Fruit fly (Drosophila melanogaster) whole organism, wandering third instar larva: ENCODE data around the gene CG18557.

ENCODE experiments used
- Abd-B ChIP-seq: fragments of >200 bp; optimal IDR thresholded peaks from 2 replicates; lab custom pipeline; 2017; ENCODE audit warnings: missing biosample characterization, missing genetic modification characterization
- CG32264 ChIP-seq: fragments of 200-800 bp; sonication (Bioruptor generic); optimal IDR thresholded peaks from 2 replicates; lab custom pipeline; 2016; ENCODE audit warnings: missing biosample characterization, missing genetic modification characterization
- CG9705 ChIP-seq: fragments of 200-800 bp; sonication (Bioruptor generic); optimal IDR thresholded peaks from 2 replicates; lab custom pipeline; 2018; ENCODE audit warnings: missing biosample characterization, mild to moderate bottlenecking, missing genetic modification characterization
- CrebA ChIP-seq: fragments of 200-800 bp; sonication (Bioruptor generic); optimal IDR thresholded peaks from 2 replicates; lab custom pipeline; 2016; ENCODE audit warnings: missing biosample characterization, mild to moderate bottlenecking, missing genetic modification characterization, borderline replicate concordance
- Dfd ChIP-seq: fragments of >200 bp; optimal IDR thresholded peaks from 2 replicates; lab custom pipeline; 2017; ENCODE audit warnings: missing biosample characterization, missing genetic modification characterization
- Dif ChIP-seq: fragments of 200-275, 200-300 bp; sonication (Bioruptor generic); optimal IDR thresholded peaks from 2 replicates; lab custom pipeline; 2018; ENCODE audit warnings: missing biosample characterization, missing genetic modification characterization; ENCODE audit not compliant: partially characterized antibody
- GATAd ChIP-seq: sonication (Bioruptor generic); optimal IDR thresholded peaks from 2 replicates; lab custom pipeline; 2016; ENCODE audit warnings: missing biosample characterization, missing genetic modification characterization
- HLH106 ChIP-seq: fragments of 200-800 bp; optimal IDR thresholded peaks from 3 replicates; lab custom pipeline; 2019; ENCODE audit warnings: missing biosample characterization, mild to moderate bottlenecking, missing genetic modification characterization, moderate library complexity
- Hnf4 ChIP-seq: fragments of 200-800 bp; sonication (Bioruptor generic); optimal IDR thresholded peaks from 2 replicates; lab custom pipeline; 2016; ENCODE audit warnings: missing biosample characterization, mild to moderate bottlenecking, missing genetic modification characterization
- Hr78 ChIP-seq: fragments of >200 bp; optimal IDR thresholded peaks from 2 replicates; lab custom pipeline; 2017; ENCODE audit warnings: missing biosample characterization, missing genetic modification characterization
- Hr83 ChIP-seq: fragments of 200-300 bp; sonication (Bioruptor generic); optimal IDR thresholded peaks from 2 replicates; lab custom pipeline; 2016; ENCODE audit warnings: missing biosample characterization, mild to moderate bottlenecking, missing genetic modification characterization, moderate library complexity; ENCODE audit not compliant: poor library complexity, severe bottlenecking
- Jra ChIP-seq: sonication (Bioruptor generic); optimal IDR thresholded peaks from 2 replicates; lab custom pipeline; 2016; ENCODE audit warnings: missing biosample characterization, missing genetic modification characterization
- Mio ChIP-seq: sonication (Bioruptor generic); optimal IDR thresholded peaks from 2 replicates; lab custom pipeline; 2016; ENCODE audit warnings: missing biosample characterization, missing genetic modification characterization
- Myc ChIP-seq: fragments of >200 bp; optimal IDR thresholded peaks from 2 replicates; lab custom pipeline; 2017
- N ChIP-seq: fragments of >200 bp; optimal IDR thresholded peaks from 2 replicates; lab custom pipeline; 2018; ENCODE audit warnings: missing biosample characterization, missing external identifiers, missing genetic modification characterization
- OdsH ChIP-seq: fragments of 200-800 bp; sonication (Bioruptor generic); optimal IDR thresholded peaks from 2 replicates; lab custom pipeline; 2016; ENCODE audit warnings: missing biosample characterization, mild to moderate bottlenecking, missing genetic modification characterization
- Rel ChIP-seq, 2 experiments: fragments of 200-800 bp; sonication (Bioruptor generic) in 1 of 2; optimal IDR thresholded peaks; 2 replicates in 1 of 2; 3 replicates in 1 of 2; lab custom pipeline; 2016 to 2019; ENCODE audit warnings: mild to moderate bottlenecking in 2 of 2, missing biosample characterization in 2 of 2, missing genetic modification characterization in 2 of 2, moderate library complexity in 1 of 2
- Sp1 ChIP-seq: fragments of 200-800 bp; sonication (Bioruptor generic); optimal IDR thresholded peaks from 3 replicates; lab custom pipeline; 2019; ENCODE audit warnings: missing biosample characterization, mild to moderate bottlenecking, missing genetic modification characterization, moderate library complexity
- Vsx2 ChIP-seq: fragments of 200-300, 225-300 bp; sonication (Bioruptor generic); optimal IDR thresholded peaks from 2 replicates; lab custom pipeline; 2018; ENCODE audit warnings: missing biosample characterization, missing genetic modification characterization; ENCODE audit not compliant: partially characterized antibody
- br ChIP-seq: fragments of 200-800 bp; sonication (Bioruptor generic); optimal IDR thresholded peaks from 2 replicates; lab custom pipeline; 2016; ENCODE audit warnings: missing biosample characterization, missing genetic modification characterization
- brk ChIP-seq: fragments of 200-800 bp; sonication (Bioruptor generic); optimal IDR thresholded peaks from 2 replicates; lab custom pipeline; 2016; ENCODE audit warnings: missing biosample characterization, mild to moderate bottlenecking, missing genetic modification characterization
- dl ChIP-seq, 2 experiments: fragments of 175-275, 200-275 bp in 1 of 2; fragments of 200-275 bp in 1 of 2; sonication (Bioruptor generic); optimal IDR thresholded peaks; lab custom pipeline; 2018; ENCODE audit warnings: mild to moderate bottlenecking in 2 of 2, missing biosample characterization in 2 of 2, missing genetic modification characterization in 2 of 2, moderate library complexity in 2 of 2; ENCODE audit not compliant: partially characterized antibody in 2 of 2, insufficient read depth in 1 of 2
- dmrt93B ChIP-seq: fragments of 200-800 bp; sonication (Bioruptor generic); optimal IDR thresholded peaks from 2 replicates; lab custom pipeline; 2018; ENCODE audit warnings: missing biosample characterization, mild to moderate bottlenecking, missing genetic modification characterization
- dsf ChIP-seq: sonication (Bioruptor generic); optimal IDR thresholded peaks from 2 replicates; lab custom pipeline; 2016; ENCODE audit warnings: missing biosample characterization, missing genetic modification characterization, borderline replicate concordance
- ey ChIP-seq: fragments of 200-800 bp; sonication (Bioruptor generic); optimal IDR thresholded peaks from 2 replicates; lab custom pipeline; 2016; ENCODE audit warnings: missing biosample characterization, missing genetic modification characterization
- foxo ChIP-seq, 2 experiments: fragments of 200-800 bp; sonication (Bioruptor generic); optimal IDR thresholded peaks; 2 replicates in 1 of 2; 3 replicates in 1 of 2; lab custom pipeline; 2016 to 2017; ENCODE audit warnings: missing biosample characterization in 2 of 2, missing genetic modification characterization in 2 of 2
- fru ChIP-seq: fragments of 200-800 bp; sonication (Bioruptor generic); optimal IDR thresholded peaks from 3 replicates; lab custom pipeline; 2016; ENCODE audit warnings: missing biosample characterization, mild to moderate bottlenecking, missing genetic modification characterization
- h ChIP-seq: fragments of 200-800 bp; sonication (Bioruptor generic); optimal IDR thresholded peaks from 3 replicates; lab custom pipeline; 2016; ENCODE audit warnings: missing biosample characterization, mild to moderate bottlenecking, missing genetic modification characterization
- jim ChIP-seq: fragments of 175-275, 200-325 bp; sonication (Bioruptor generic); optimal IDR thresholded peaks from 2 replicates; lab custom pipeline; 2016; ENCODE audit warnings: missing biosample characterization, mild to moderate bottlenecking, missing genetic modification characterization
- lola ChIP-seq: fragments of >200 bp; optimal IDR thresholded peaks from 2 replicates; lab custom pipeline; 2017; ENCODE audit warnings: missing biosample characterization, missing genetic modification characterization
- pan ChIP-seq: fragments of >200 bp; optimal IDR thresholded peaks from 2 replicates; lab custom pipeline; 2017
- psq ChIP-seq: fragments of 200-800 bp; sonication (Bioruptor generic); optimal IDR thresholded peaks from 3 replicates; lab custom pipeline; 2017; ENCODE audit warnings: missing biosample characterization, mild to moderate bottlenecking, missing genetic modification characterization, moderate library complexity
- rgr ChIP-seq: fragments of 200-800 bp; sonication (Bioruptor generic); optimal IDR thresholded peaks from 3 replicates; lab custom pipeline; 2016; ENCODE audit warnings: missing biosample characterization, mild to moderate bottlenecking, missing genetic modification characterization
- sage ChIP-seq: fragments of 200-800 bp; sonication (Bioruptor generic); optimal IDR thresholded peaks from 2 replicates; lab custom pipeline; 2016; ENCODE audit warnings: missing biosample characterization, mild to moderate bottlenecking, missing genetic modification characterization
- sv ChIP-seq: fragments of 200-800 bp; sonication (Bioruptor generic); optimal IDR thresholded peaks from 3 replicates; lab custom pipeline; 2016; ENCODE audit warnings: missing biosample characterization, missing genetic modification characterization
- tai ChIP-seq: sonication (Bioruptor generic); optimal IDR thresholded peaks from 2 replicates; lab custom pipeline; 2016; ENCODE audit warnings: missing biosample characterization, missing genetic modification characterization
- usp ChIP-seq: fragments of >200 bp; optimal IDR thresholded peaks from 2 replicates; lab custom pipeline; 2017; ENCODE audit warnings: missing biosample characterization, missing genetic modification characterization
- woc ChIP-seq: sonication (Bioruptor generic); optimal IDR thresholded peaks from 2 replicates; lab custom pipeline; 2016; ENCODE audit warnings: missing biosample characterization, mild to moderate bottlenecking, missing genetic modification characterization

CG18557 gene

DNA sequence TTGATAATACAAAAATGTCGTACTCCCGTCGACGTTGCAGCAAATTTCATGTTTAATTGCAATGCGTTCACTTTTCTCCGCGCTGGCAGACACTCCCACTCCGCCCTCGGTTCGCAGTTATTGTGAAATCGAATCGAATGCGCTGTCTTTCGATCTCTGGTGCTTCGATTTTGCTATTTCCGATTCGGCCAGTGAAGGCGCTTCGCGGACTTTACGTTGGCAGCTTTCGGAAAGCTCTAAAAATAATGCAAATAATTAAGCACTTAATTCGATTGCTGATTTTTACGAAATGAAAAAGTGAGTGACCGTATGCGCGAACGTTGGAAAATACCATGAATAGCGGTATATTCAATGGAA is 28.6 kb upstream of the CG18557 start, which contains the start of gene Ifrd1:
TSS of gene Ifrd1 (minus strand) at position 305 of the 357 bp plus-strand sequence.
- TF ChIP-seq Hr83 (GFP tag; lab: Kevin White, UChicago) (no peak), ey (no peak), Dif (no peak), Myc (lab: Kevin White, UChicago) (no peak), fru (GFP tag; lab: Kevin White, UChicago) (no peak), dmrt93B (GFP tag; lab: Kevin White, UChicago) (no peak), Hr78 (no peak), Abd-B (GFP tag; lab: Kevin White, UChicago) (no peak), rgr (GFP tag; lab: Kevin White, UChicago) (no peak)

DNA sequence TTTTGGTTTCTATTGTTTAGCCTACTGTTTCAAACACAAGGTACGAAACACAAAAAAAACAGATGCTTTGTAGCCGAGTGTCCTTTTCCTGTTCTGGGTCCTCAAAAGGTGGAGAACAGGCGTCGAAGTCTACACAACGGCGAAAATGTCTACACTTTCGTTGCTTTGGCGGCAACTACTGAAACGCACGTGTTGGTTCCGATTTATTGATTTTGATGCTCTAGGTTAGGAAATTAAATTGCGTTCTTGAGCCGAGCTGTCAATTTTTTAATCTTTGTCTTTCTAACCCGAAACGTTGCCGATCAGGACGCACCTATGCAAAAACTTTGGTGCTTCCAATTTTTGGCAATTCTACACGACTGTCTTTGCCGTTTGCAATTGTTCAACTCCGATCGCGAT is 28.2 kb upstream of the CG18557 start:
- TF ChIP-seq GATAd (GFP tag; lab: Kevin White, UChicago): no peak
- no peak for TF ChIP-seq br (GFP tag; lab: Kevin White, UChicago)
- TF ChIP-seq tai (GFP tag; lab: Kevin White, UChicago): no peak
- no peak for TF ChIP-seq Hr78
- no peak for TF ChIP-seq brk (GFP tag; lab: Kevin White, UChicago)
- peak; percentile 29 for TF ChIP-seq woc
- TF ChIP-seq CG9705 (GFP tag; lab: Kevin White, UChicago): no peak
- TF ChIP-seq, all 38 proteins: peak for 1

DNA sequence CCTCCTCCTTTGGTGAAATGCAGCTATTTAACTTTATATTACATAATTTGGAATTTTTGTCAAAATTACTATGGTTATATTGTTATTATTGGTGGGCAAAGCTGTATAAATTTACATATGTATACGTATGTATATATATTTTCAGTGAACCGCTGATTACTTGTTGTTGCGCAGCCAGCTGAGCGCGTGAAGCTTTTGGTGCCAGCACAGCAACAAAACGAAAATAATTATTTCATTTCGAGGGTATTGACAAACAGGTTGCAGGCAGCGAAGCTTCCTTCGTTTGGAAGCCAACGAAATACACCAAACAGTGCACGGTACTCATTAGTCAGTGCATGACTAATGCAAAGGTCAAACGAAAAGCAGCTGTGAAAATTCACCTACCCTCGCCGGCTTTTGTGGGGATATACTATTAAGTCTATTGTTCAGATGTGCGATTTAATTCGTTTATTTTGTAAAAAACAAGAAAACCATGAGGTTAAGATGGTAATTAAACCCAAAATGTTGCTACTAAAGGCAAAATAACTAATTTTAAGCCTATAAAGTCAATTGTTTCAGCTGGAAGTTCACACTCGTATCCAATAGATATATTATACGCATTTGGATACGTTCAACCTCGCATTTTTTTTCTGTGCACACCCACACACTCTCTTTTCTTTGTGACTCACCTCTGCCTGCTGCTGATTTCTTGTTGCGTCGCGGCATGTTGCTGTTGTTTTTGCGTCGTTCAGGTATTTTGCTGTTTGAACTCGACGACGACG is 27.6 kb upstream of the CG18557 start:
- TF ChIP-seq pan (lab: Kevin White, UChicago): no peak
- peak; percentile 32 for TF ChIP-seq sv
- TF ChIP-seq CG9705 (GFP tag; lab: Kevin White, UChicago): no peak
- no peak for TF ChIP-seq dsf (GFP tag; lab: Kevin White, UChicago)
- TF ChIP-seq Mio (GFP tag; lab: Kevin White, UChicago): no peak
- TF ChIP-seq Hr78: no peak
- TF ChIP-seq Abd-B (GFP tag; lab: Kevin White, UChicago): no peak
- TF ChIP-seq fru (GFP tag; lab: Kevin White, UChicago): peak; percentile 53
- TF ChIP-seq brk (GFP tag; lab: Kevin White, UChicago): no peak
- TF ChIP-seq foxo (GFP tag; optimal IDR thresholded peaks at IDR 0.05; lab: Kevin White, UChicago): peak in 1 of 2 experiments; percentile 77
- TF ChIP-seq CG32264 (GFP tag; lab: Kevin White, UChicago): no peak
- no peak for TF ChIP-seq tai (GFP tag; lab: Kevin White, UChicago)
- no peak for TF ChIP-seq Rel (GFP tag; optimal IDR thresholded peaks at IDR 0.05; lab: Kevin White, UChicago)
- TF ChIP-seq Rel (tag; optimal IDR thresholded peaks at IDR 0.05; lab: Kevin White, UChicago): no peak
- TF ChIP-seq ey: peak; percentile 33
- TF ChIP-seq lola: no peak
- peak; percentile 44 for TF ChIP-seq HLH106 (tag; lab: Kevin White, UChicago)
- TF ChIP-seq usp (GFP tag; lab: Kevin White, UChicago): no peak
- no peak for TF ChIP-seq Dif
- no peak for TF ChIP-seq CrebA (GFP tag; lab: Kevin White, UChicago)
- peak; percentile 32 for TF ChIP-seq psq
- TF ChIP-seq Vsx2 (GFP tag; lab: Kevin White, UChicago): no peak
- TF ChIP-seq dl (GFP tag; optimal IDR thresholded peaks at IDR 0.05; lab: Kevin White, UChicago; ENCODE audit: insufficient read depth in 1 of 2, partially characterized antibody in 2 of 2): no peak
- no peak for TF ChIP-seq Hr83 (GFP tag; lab: Kevin White, UChicago)
- no peak for TF ChIP-seq N (GFP tag; lab: Kevin White, UChicago)
- TF ChIP-seq h (GFP tag; lab: Kevin White, UChicago): peak; percentile 60
- TF ChIP-seq jim (GFP tag; lab: Kevin White, UChicago): no peak
- peak; percentile 45 for TF ChIP-seq Sp1 (GFP tag; lab: Kevin White, UChicago)
- peak; percentile 82 for TF ChIP-seq Jra (GFP tag; lab: Kevin White, UChicago)
- TF ChIP-seq Myc (lab: Kevin White, UChicago): no peak
- no peak for TF ChIP-seq woc
- peak; percentile 66 for TF ChIP-seq br (GFP tag; lab: Kevin White, UChicago)
- TF ChIP-seq dmrt93B (GFP tag; lab: Kevin White, UChicago): peak; percentile 5
- peak; percentile 28 for TF ChIP-seq Hnf4 (GFP tag; lab: Kevin White, UChicago)
- no peak for TF ChIP-seq Dfd (GFP tag; lab: Kevin White, UChicago)
- TF ChIP-seq OdsH (GFP tag; lab: Kevin White, UChicago): peak; percentile 46
- TF ChIP-seq GATAd (GFP tag; lab: Kevin White, UChicago): no peak
- TF ChIP-seq sage (GFP tag; lab: Kevin White, UChicago): no peak
- peak; percentile 32 for TF ChIP-seq rgr (GFP tag; lab: Kevin White, UChicago)
